Fruit fly (Drosophila melanogaster) whole organism, embryonic: ENCODE measurements around the gene CG7903.

ENCODE experiments used
- B-H2 ChIP-seq: fragments of 200-800 bp; sonication (Bioruptor generic); optimal IDR thresholded peaks from 2 replicates; lab custom pipeline; 2018; ENCODE audit warnings: missing biosample characterization, mild to moderate bottlenecking, missing genetic modification characterization
- Blimp-1 ChIP-seq: fragments of 200-800 bp; sonication (Bioruptor generic); optimal IDR thresholded peaks from 3 replicates; lab custom pipeline; 2018; ENCODE audit warnings: missing biosample characterization, missing genetic modification characterization, mild to moderate bottlenecking, moderate library complexity, missing genetic modification reagents
- C15 ChIP-seq: fragments of 200-800 bp; sonication (Bioruptor generic); IDR thresholded peaks from 3 replicates; pipeline ENCODE4 v1.3.6; 2022; ENCODE audit warnings: missing biosample characterization, missing genetic modification characterization
- CG10654 ChIP-seq: fragments of 200-800 bp; sonication (Bioruptor generic); optimal IDR thresholded peaks from 2 replicates; lab custom pipeline; 2016; ENCODE audit warnings: missing biosample characterization, missing genetic modification characterization
- CG10979 ChIP-seq: fragments of 200-800 bp; sonication (Bioruptor generic); optimal IDR thresholded peaks from 2 replicates; lab custom pipeline; 2018; ENCODE audit warnings: missing biosample characterization, mild to moderate bottlenecking, missing genetic modification characterization, moderate library complexity
- CG11398 ChIP-seq: fragments of 200-800 bp; sonication (Bioruptor generic); optimal IDR thresholded peaks from 2 replicates; lab custom pipeline; 2016; ENCODE audit warnings: missing biosample characterization, missing genetic modification characterization
- CG14667 ChIP-seq: fragments of 200-800 bp; sonication (Bioruptor generic); IDR thresholded peaks from 2 replicates; pipeline ENCODE4 v1.3.6; 2022; ENCODE audit warnings: missing biosample characterization, missing genetic modification characterization
- CG14710 ChIP-seq: fragments of 200-800 bp; sonication (Bioruptor generic); optimal IDR thresholded peaks from 3 replicates; lab custom pipeline; 2019; ENCODE audit warnings: missing biosample characterization, mild to moderate bottlenecking, missing genetic modification characterization, moderate library complexity
- CG1529 ChIP-seq: fragments of 200-800 bp; sonication (Bioruptor generic); optimal IDR thresholded peaks from 3 replicates; lab custom pipeline; 2018; ENCODE audit warnings: missing biosample characterization, missing genetic modification characterization
- CG16779 ChIP-seq: fragments of 200-800 bp; sonication (Bioruptor generic); IDR thresholded peaks from 2 replicates; pipeline ENCODE4 v1.3.6; 2022; ENCODE audit warnings: missing biosample characterization, missing genetic modification characterization
- CG16813 ChIP-seq: fragments of 200-800 bp; sonication (Bioruptor generic); IDR thresholded peaks from 3 replicates; pipeline ENCODE4 v1.3.6; 2022; ENCODE audit warnings: missing biosample characterization, missing genetic modification characterization; ENCODE audit not compliant: partially characterized antibody
- CG16815 ChIP-seq: fragments of 200-800 bp; sonication (Bioruptor generic); optimal IDR thresholded peaks from 3 replicates; lab custom pipeline; 2017; ENCODE audit warnings: missing biosample characterization, mild to moderate bottlenecking, missing genetic modification characterization
- CG2678 ChIP-seq: fragments of 200-800 bp; sonication (Bioruptor generic); optimal IDR thresholded peaks from 3 replicates; lab custom pipeline; 2019; ENCODE audit warnings: missing biosample characterization, mild to moderate bottlenecking, missing genetic modification characterization, moderate library complexity
- CG2712 ChIP-seq: fragments of 200-800 bp; optimal IDR thresholded peaks from 3 replicates; lab custom pipeline; 2019; ENCODE audit warnings: missing biosample characterization, mild to moderate bottlenecking, missing genetic modification characterization, moderate library complexity
- CG30403 ChIP-seq: fragments of 200-800 bp; sonication (Bioruptor generic); optimal IDR thresholded peaks from 3 replicates; lab custom pipeline; 2016; ENCODE audit warnings: missing biosample characterization, missing genetic modification characterization
- CG32532 ChIP-seq: fragments of 200-800 bp; sonication (Bioruptor generic); IDR thresholded peaks from 2 replicates; pipeline ENCODE4 v1.3.6; 2022; ENCODE audit warnings: missing biosample characterization, missing genetic modification characterization
- CG6654 ChIP-seq: fragments of 200-800 bp; sonication (Bioruptor generic); optimal IDR thresholded peaks from 2 replicates; lab custom pipeline; 2017; ENCODE audit warnings: missing biosample characterization, mild to moderate bottlenecking, missing genetic modification characterization
- CG6765 ChIP-seq: fragments of 200-800 bp; sonication (Bioruptor generic); optimal IDR thresholded peaks from 3 replicates; lab custom pipeline; 2017; ENCODE audit warnings: missing biosample characterization, mild to moderate bottlenecking, missing genetic modification characterization
- CG7987 ChIP-seq: fragments of 200-800 bp; sonication (Bioruptor generic); optimal IDR thresholded peaks from 2 replicates; lab custom pipeline; 2018; ENCODE audit warnings: missing biosample characterization, mild to moderate bottlenecking, missing genetic modification characterization, moderate library complexity
- CG8388 ChIP-seq: fragments of 200-800 bp; sonication (Bioruptor generic); optimal IDR thresholded peaks from 2 replicates; lab custom pipeline; 2019; ENCODE audit warnings: missing biosample characterization, mild to moderate bottlenecking, missing genetic modification characterization, moderate library complexity
- CG9817 ChIP-seq: fragments of 200-800 bp; sonication (Bioruptor generic); optimal IDR thresholded peaks from 2 replicates; lab custom pipeline; 2018; ENCODE audit warnings: missing biosample characterization, mild to moderate bottlenecking, missing genetic modification characterization, moderate library complexity
- CG9932 ChIP-seq: fragments of 200-800 bp; sonication (Bioruptor generic); IDR thresholded peaks from 2 replicates; pipeline ENCODE4 v1.3.6; 2022; ENCODE audit warnings: missing biosample characterization, missing genetic modification characterization
- Lhr ChIP-seq: fragments of 200-800 bp; sonication (Bioruptor generic); optimal IDR thresholded peaks from 3 replicates; lab custom pipeline; 2017; ENCODE audit warnings: mild to moderate bottlenecking, missing biosample characterization, missing genetic modification reagents, missing genetic modification characterization
- Myb ChIP-seq: fragments of 200-800 bp; sonication (Bioruptor generic); optimal IDR thresholded peaks from 2 replicates; lab custom pipeline; 2016; ENCODE audit warnings: missing biosample characterization, missing genetic modification characterization
- Nf-YC ChIP-seq: fragments of 200-800 bp; optimal IDR thresholded peaks from 3 replicates; lab custom pipeline; 2019; ENCODE audit warnings: missing biosample characterization, mild to moderate bottlenecking, missing genetic modification characterization, moderate library complexity
- Pdp1 ChIP-seq, 2 experiments: fragments of 200-800 bp; sonication (Bioruptor generic); optimal IDR thresholded peaks; 3 replicates each; lab custom pipeline; 2016; ENCODE audit warnings: missing biosample characterization in 2 of 2, missing genetic modification characterization in 2 of 2, mild to moderate bottlenecking in 1 of 2, moderate library complexity in 1 of 2
- Six4 ChIP-seq: fragments of 200-800 bp; sonication (Bioruptor generic); optimal IDR thresholded peaks from 2 replicates; lab custom pipeline; 2016; ENCODE audit warnings: missing biosample characterization, missing genetic modification characterization
- TFAM ChIP-seq: fragments of 200-800 bp; sonication (Bioruptor generic); optimal IDR thresholded peaks from 2 replicates; lab custom pipeline; 2017; ENCODE audit warnings: missing biosample characterization, missing genetic modification characterization, inconsistent platforms
- Tbp ChIP-seq: fragments of >200 bp; optimal IDR thresholded peaks from 2 replicates; lab custom pipeline; 2018; ENCODE audit warnings: missing biosample characterization, missing genetic modification characterization
- Xbp1 ChIP-seq: fragments of 200-800 bp; sonication (Bioruptor generic); optimal IDR thresholded peaks from 3 replicates; lab custom pipeline; 2016; ENCODE audit warnings: missing biosample characterization, mild to moderate bottlenecking, missing genetic modification characterization
- az2 ChIP-seq: fragments of 200-800 bp; sonication (Bioruptor generic); optimal IDR thresholded peaks from 3 replicates; lab custom pipeline; 2016; ENCODE audit warnings: missing biosample characterization, missing genetic modification characterization
- bcd ChIP-seq: fragments of 200-800 bp; sonication (Bioruptor generic); optimal IDR thresholded peaks from 2 replicates; lab custom pipeline; 2017; ENCODE audit warnings: missing biosample characterization, mild to moderate bottlenecking, missing genetic modification characterization
- cg ChIP-seq: fragments of 200-800 bp; sonication (Bioruptor generic); optimal IDR thresholded peaks from 3 replicates; lab custom pipeline; 2019; ENCODE audit warnings: missing biosample characterization, mild to moderate bottlenecking, missing genetic modification characterization, moderate library complexity
- chinmo ChIP-seq: fragments of 200-800 bp; sonication (Bioruptor generic); IDR thresholded peaks from 4 replicates; pipeline ENCODE4 v1.3.6; 2022; ENCODE audit warnings: missing biosample characterization, missing genetic modification characterization; ENCODE audit not compliant: partially characterized antibody
- chn ChIP-seq: fragments of 200-800 bp; sonication (Bioruptor generic); optimal IDR thresholded peaks from 2 replicates; lab custom pipeline; 2016; ENCODE audit warnings: missing biosample characterization, missing genetic modification characterization
- disco-r ChIP-seq: fragments of 200-800 bp; sonication (Bioruptor generic); optimal IDR thresholded peaks from 2 replicates; lab custom pipeline; 2016; ENCODE audit warnings: missing biosample characterization, missing genetic modification characterization
- dm ChIP-seq: fragments of 200-800 bp; sonication (Bioruptor generic); optimal IDR thresholded peaks from 3 replicates; lab custom pipeline; 2016; ENCODE audit warnings: missing biosample characterization, missing genetic modification characterization
- dmrt11E ChIP-seq: fragments of 200-800 bp; sonication (Bioruptor generic); optimal IDR thresholded peaks from 3 replicates; lab custom pipeline; 2018; ENCODE audit warnings: missing biosample characterization, mild to moderate bottlenecking, missing genetic modification characterization, moderate library complexity
- dysf ChIP-seq: fragments of 200-800 bp; sonication (Bioruptor generic); IDR thresholded peaks from 3 replicates; pipeline ENCODE4 v1.3.6; 2022; ENCODE audit warnings: missing biosample characterization, missing genetic modification characterization
- fd3F ChIP-seq: fragments of 200-800 bp; sonication (Bioruptor generic); optimal IDR thresholded peaks from 2 replicates; lab custom pipeline; 2018; ENCODE audit warnings: missing biosample characterization, mild to moderate bottlenecking, missing genetic modification characterization, moderate library complexity
- gro ChIP-seq: fragments of 200-800 bp; sonication (Bioruptor generic); optimal IDR thresholded peaks from 2 replicates; lab custom pipeline; 2016; ENCODE audit warnings: missing biosample characterization, missing genetic modification characterization
- jigr1 ChIP-seq: fragments of 200-800 bp; sonication (Bioruptor generic); IDR thresholded peaks from 3 replicates; pipeline ENCODE4 v1.3.6; 2022; ENCODE audit warnings: missing biosample characterization, missing genetic modification characterization
- ken ChIP-seq: fragments of 200-800 bp; sonication (Bioruptor generic); IDR thresholded peaks from 3 replicates; pipeline ENCODE4 v1.3.6; 2022; ENCODE audit warnings: missing biosample characterization, missing genetic modification characterization
- lmd ChIP-seq: fragments of 200-800 bp; sonication (Bioruptor generic); IDR thresholded peaks from 2 replicates; pipeline ENCODE4 v1.3.6; 2022; ENCODE audit warnings: missing biosample characterization, missing genetic modification characterization
- luna ChIP-seq: fragments of 200-800 bp; sonication (Bioruptor generic); optimal IDR thresholded peaks from 2 replicates; lab custom pipeline; 2016; ENCODE audit warnings: missing biosample characterization, missing genetic modification characterization
- nmo ChIP-seq: fragments of 200-800 bp; sonication (Bioruptor generic); optimal IDR thresholded peaks from 2 replicates; lab custom pipeline; 2018; ENCODE audit warnings: missing biosample characterization, mild to moderate bottlenecking, missing genetic modification characterization, moderate library complexity
- pan ChIP-seq, 4 experiments: fragments of >200 bp in 3 of 4; fragments of 200-800 bp in 1 of 4; sonication (Bioruptor generic) in 1 of 4; optimal IDR thresholded peaks in 3 of 4; IDR thresholded peaks in 1 of 4; 2 replicates each; pipeline versions ENCODE4 v1.3.6 to Lab custom; 2017 to 2022; ENCODE audit warnings: missing biosample characterization in 2 of 4, missing genetic modification characterization in 2 of 4, mixed read lengths in 1 of 4
- scrt ChIP-seq: fragments of 200-800 bp; sonication (Bioruptor generic); optimal IDR thresholded peaks from 2 replicates; lab custom pipeline; 2018; ENCODE audit warnings: missing biosample characterization, mild to moderate bottlenecking, missing genetic modification characterization, moderate library complexity
- sisA ChIP-seq: fragments of 200-800 bp; sonication (Bioruptor generic); IDR thresholded peaks from 2 replicates; pipeline ENCODE4 v1.3.6; 2022; ENCODE audit warnings: missing biosample characterization, missing genetic modification characterization
- stc ChIP-seq: fragments of 200-800 bp; sonication (Bioruptor generic); IDR thresholded peaks from 2 replicates; pipeline ENCODE4 v1.3.6; 2022; ENCODE audit warnings: missing biosample characterization, missing genetic modification characterization

The CG7903 gene

dm6 chr3R:30021009-30021408 lies 26.0 kb upstream of the CG7903 start:
- TF ChIP-seq pan (optimal IDR thresholded peaks at IDR 0.05; lab: Kevin White, UChicago): no peak
- peak in 1 of 2 experiments; percentile 29 for TF ChIP-seq pan (GFP tag; optimal IDR thresholded peaks at IDR 0.05 in 1 of 2, IDR thresholded peaks at IDR 0.05 in 1 of 2)
- no peak for TF ChIP-seq scrt
- peak; percentile 27; the same call in 1 of the 2 replicates for TF ChIP-seq CG32532 (GFP tag; lab: Robert Waterston, UW)
- peak; percentile 10 for TF ChIP-seq CG10979 (tag; lab: Kevin White, UChicago)
- TF ChIP-seq CG10654 (GFP tag; lab: Kevin White, UChicago): no peak
- no peak for TF ChIP-seq chn (GFP tag; lab: Kevin White, UChicago)
- TF ChIP-seq CG1529 (GFP tag; lab: Kevin White, UChicago): no peak
- TF ChIP-seq CG14710 (tag; lab: Kevin White, UChicago): peak; percentile 2
- no peak for TF ChIP-seq C15 (GFP tag; lab: Robert Waterston, UW)
- no peak for TF ChIP-seq CG14667 (GFP tag; lab: Robert Waterston, UW)
- TF ChIP-seq CG2678 (tag; lab: Kevin White, UChicago): peak; percentile 38
- no peak for TF ChIP-seq CG11398 (GFP tag; lab: Kevin White, UChicago)
- TF ChIP-seq fd3F (GFP tag; lab: Kevin White, UChicago): no peak
- TF ChIP-seq CG8388: no peak
- TF ChIP-seq CG16779 (GFP tag; lab: Robert Waterston, UW): no peak
- TF ChIP-seq jigr1 (GFP tag; lab: Robert Waterston, UW): 0 out of 3 replicates have a peak, but pooled peaks have one; percentile 21
- TF ChIP-seq CG16813 (GFP tag; lab: Robert Waterston, UW): no peak
- TF ChIP-seq Blimp-1: no peak
- no peak for TF ChIP-seq CG9932 (GFP tag; lab: Robert Waterston, UW)
- no peak for TF ChIP-seq Tbp (GFP tag; lab: Kevin White, UChicago)
- TF ChIP-seq sisA (GFP tag; lab: Robert Waterston, UW): peak; percentile 29; the same call in 1 of the 2 replicates
- no peak for TF ChIP-seq Lhr (GFP tag; lab: Kevin White, UChicago)
- TF ChIP-seq dmrt11E (tag; lab: Kevin White, UChicago): peak; percentile 1
- peak; percentile 44 for TF ChIP-seq CG30403 (GFP tag; lab: Kevin White, UChicago)
- no peak for TF ChIP-seq Pdp1 (GFP tag; optimal IDR thresholded peaks at IDR 0.05; lab: Kevin White, UChicago)
- no peak for TF ChIP-seq Six4 (GFP tag; lab: Kevin White, UChicago)
- TF ChIP-seq bcd (GFP tag; lab: Kevin White, UChicago): peak; percentile 21
- no peak for TF ChIP-seq luna (GFP tag; lab: Kevin White, UChicago)
- TF ChIP-seq Myb: no peak
- no peak for TF ChIP-seq CG6654 (GFP tag; lab: Kevin White, UChicago)
- no peak for TF ChIP-seq gro (GFP tag; lab: Kevin White, UChicago)
- peak; percentile 17 for TF ChIP-seq CG9817 (tag; lab: Kevin White, UChicago)
- TF ChIP-seq disco-r (GFP tag; lab: Kevin White, UChicago): no peak
- TF ChIP-seq CG16815 (GFP tag; lab: Kevin White, UChicago): no peak
- TF ChIP-seq lmd (GFP tag; lab: Robert Waterston, UW): peak; percentile 30; the same call in 1 of the 2 replicates
- TF ChIP-seq cg: no peak
- no peak for TF ChIP-seq Nf-YC (tag; lab: Kevin White, UChicago)
- no peak for TF ChIP-seq dm (GFP tag; lab: Kevin White, UChicago)
- TF ChIP-seq chinmo (GFP tag; lab: Robert Waterston, UW): no peak
- no peak for TF ChIP-seq B-H2 (GFP tag; lab: Kevin White, UChicago)
- TF ChIP-seq CG2712: peak; percentile 30
- TF ChIP-seq TFAM (GFP tag; lab: Kevin White, UChicago): no peak
- TF ChIP-seq az2: peak; percentile 3
- TF ChIP-seq Xbp1 (GFP tag; lab: Kevin White, UChicago): peak; percentile 29
- TF ChIP-seq CG7987 (GFP tag; lab: Kevin White, UChicago): no peak
- TF ChIP-seq nmo (GFP tag; lab: Kevin White, UChicago): peak; percentile 12
- no peak for TF ChIP-seq ken (GFP tag; lab: Robert Waterston, UW)
- TF ChIP-seq dysf (GFP tag; lab: Robert Waterston, UW): peak; percentile 59; the same call in 1 of the 3 replicates
- no peak for TF ChIP-seq CG6765 (GFP tag; lab: Kevin White, UChicago)
- peak; percentile 9; the same call in 1 of the 2 replicates for TF ChIP-seq stc (GFP tag; lab: Robert Waterston, UW)
